Fruit fly (Drosophila melanogaster) whole organism, pupa: ENCODE results near the gene CG5731.

Experiments used
- CG10348 ChIP-seq: fragments of 200-800 bp; sonication (Bioruptor generic); IDR thresholded peaks from 2 replicates; pipeline ENCODE4 v1.3.6; 2022; ENCODE audit warnings: missing biosample characterization, missing genetic modification characterization
- CG12605 ChIP-seq: fragments of 200-800 bp; sonication (Bioruptor generic); IDR thresholded peaks from 2 replicates; pipeline ENCODE4 v1.3.6; 2022; ENCODE audit warnings: missing biosample characterization, missing genetic modification characterization
- CG13204 ChIP-seq: fragments of 200-800 bp; sonication (Bioruptor generic); optimal IDR thresholded peaks from 2 replicates; lab custom pipeline; 2018; ENCODE audit warnings: missing biosample characterization, mild to moderate bottlenecking, missing genetic modification characterization, moderate library complexity
- CG14655 ChIP-seq: fragments of 200-800 bp; sonication (Bioruptor generic); optimal IDR thresholded peaks from 3 replicates; lab custom pipeline; 2017; ENCODE audit warnings: mild to moderate bottlenecking, missing biosample characterization, missing genetic modification reagents, missing genetic modification characterization
- CG15710 ChIP-seq: fragments of 200-800 bp; sonication (Bioruptor generic); optimal IDR thresholded peaks from 2 replicates; lab custom pipeline; 2018; ENCODE audit warnings: missing biosample characterization, mild to moderate bottlenecking, missing genetic modification characterization, moderate library complexity
- CG17806 ChIP-seq: fragments of 200-800 bp; sonication (Bioruptor generic); optimal IDR thresholded peaks from 2 replicates; lab custom pipeline; 2018; ENCODE audit warnings: missing biosample characterization, mild to moderate bottlenecking, missing genetic modification characterization, moderate library complexity
- CG32121 ChIP-seq: fragments of 200-800 bp; sonication (Bioruptor generic); IDR thresholded peaks from 2 replicates; pipeline ENCODE4 v1.3.6; 2022; ENCODE audit warnings: missing biosample characterization, missing genetic modification characterization
- CG34367 ChIP-seq: fragments of 200-800 bp; sonication (Bioruptor generic); optimal IDR thresholded peaks from 2 replicates; lab custom pipeline; 2018; ENCODE audit warnings: missing biosample characterization, mild to moderate bottlenecking, missing genetic modification characterization
- CG4496 ChIP-seq: fragments of 200-800 bp; sonication (Bioruptor generic); IDR thresholded peaks from 3 replicates; pipeline ENCODE4 v1.3.6; 2022; ENCODE audit warnings: missing biosample characterization, missing genetic modification characterization
- CG8159 ChIP-seq: fragments of 200-800 bp; sonication (Bioruptor generic); optimal IDR thresholded peaks from 3 replicates; lab custom pipeline; 2018; ENCODE audit warnings: missing biosample characterization, mild to moderate bottlenecking, missing genetic modification characterization, moderate library complexity
- CG8301 ChIP-seq: fragments of 200-800 bp; sonication (Bioruptor generic); optimal IDR thresholded peaks from 2 replicates; lab custom pipeline; 2018; ENCODE audit warnings: missing biosample characterization, mild to moderate bottlenecking, missing genetic modification characterization
- CG9948 ChIP-seq: fragments of 200-800 bp; sonication (Bioruptor generic); optimal IDR thresholded peaks from 2 replicates; lab custom pipeline; 2018; ENCODE audit warnings: missing biosample characterization, mild to moderate bottlenecking, missing genetic modification characterization, moderate library complexity
- D1 ChIP-seq: fragments of 200-800 bp; sonication (Bioruptor generic); optimal IDR thresholded peaks from 2 replicates; lab custom pipeline; 2018; ENCODE audit warnings: missing biosample characterization, mild to moderate bottlenecking, missing genetic modification characterization, moderate library complexity
- EcR ChIP-seq: fragments of 200-800 bp; sonication (Bioruptor generic); optimal IDR thresholded peaks from 3 replicates; lab custom pipeline; 2019; ENCODE audit warnings: missing biosample characterization, missing genetic modification characterization, mild to moderate bottlenecking, moderate library complexity, missing genetic modification reagents
- Ets98B ChIP-seq: fragments of 200-800 bp; sonication (Bioruptor generic); IDR thresholded peaks from 2 replicates; pipeline ENCODE4 v1.3.6; 2022; ENCODE audit warnings: missing biosample characterization, missing genetic modification characterization
- Pif1A ChIP-seq: fragments of 200-800 bp; sonication (Bioruptor generic); optimal IDR thresholded peaks from 3 replicates; lab custom pipeline; 2016; ENCODE audit warnings: missing biosample characterization, missing genetic modification characterization
- Pif1B ChIP-seq: fragments of 200-800 bp; sonication (Bioruptor generic); optimal IDR thresholded peaks from 3 replicates; lab custom pipeline; 2016; ENCODE audit warnings: missing biosample characterization, missing genetic modification characterization
- Snoo ChIP-seq: fragments of 200-800 bp; sonication (Bioruptor generic); optimal IDR thresholded peaks from 3 replicates; lab custom pipeline; 2017; ENCODE audit warnings: missing biosample characterization, mild to moderate bottlenecking, missing genetic modification characterization, inconsistent platforms
- fd96Ca ChIP-seq: fragments of 200-800 bp; sonication (Bioruptor generic); IDR thresholded peaks from 3 replicates; pipeline ENCODE4 v1.3.6; 2022; ENCODE audit warnings: missing biosample characterization, missing genetic modification characterization
- gl ChIP-seq: fragments of 200-800 bp; sonication (Bioruptor generic); optimal IDR thresholded peaks from 2 replicates; lab custom pipeline; 2018; ENCODE audit warnings: missing biosample characterization, mild to moderate bottlenecking, missing genetic modification characterization
- rn ChIP-seq: fragments of 200-800 bp; sonication (Bioruptor generic); IDR thresholded peaks from 2 replicates; pipeline ENCODE4 v1.3.6; 2022; ENCODE audit warnings: missing biosample characterization, missing genetic modification characterization

The CG5731 gene

DNA sequence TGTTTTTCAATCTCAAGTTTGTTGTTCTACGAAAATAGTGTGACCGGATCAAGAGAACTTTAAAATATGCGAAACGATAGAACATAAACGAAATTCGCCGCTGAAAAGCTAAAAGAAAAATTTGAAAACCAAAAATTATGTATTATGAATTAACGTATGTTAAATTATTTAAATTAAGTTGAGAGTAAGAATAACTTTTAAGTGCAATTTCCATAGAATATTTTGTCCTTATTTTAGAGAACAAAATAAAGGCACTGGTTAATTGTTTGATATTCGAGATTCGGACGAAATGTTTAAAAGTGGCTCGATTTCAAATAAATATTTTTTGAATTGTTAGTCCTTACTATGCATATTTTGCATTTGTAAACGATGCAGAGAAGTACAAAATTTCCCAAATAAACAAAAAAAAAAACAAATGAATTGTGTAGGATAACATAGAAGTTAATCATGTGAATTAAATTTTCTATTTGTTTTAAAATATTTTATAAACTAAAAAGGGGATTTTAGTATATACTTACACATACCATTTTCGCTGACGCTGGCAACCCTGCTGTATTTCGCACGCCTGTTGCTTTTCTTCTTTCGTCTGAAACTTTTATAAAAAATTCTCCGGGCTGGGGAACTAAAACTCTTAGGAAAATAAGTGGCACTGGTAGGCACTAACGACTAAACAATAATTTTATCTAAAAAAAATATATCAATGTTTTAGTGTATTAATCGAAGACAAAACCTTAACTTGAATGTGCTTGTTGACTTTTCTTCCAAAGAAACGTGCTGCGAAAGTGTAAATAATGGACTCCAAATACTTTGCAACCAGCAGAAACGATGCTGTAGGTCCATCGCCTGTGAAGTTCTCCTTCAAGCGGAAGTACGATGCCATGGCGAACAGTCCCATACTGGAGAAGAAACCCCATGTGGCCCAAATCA is 1.4 kb upstream of the CG5731 start, which contains the start of the genes CG5727 and ath:
CG5727 (minus strand) TSS at position 51 of the 927 bp plus-strand sequence.
ath (plus strand) TSS at position 513 of the 927 bp plus-strand sequence.
- TF ChIP-seq CG17806 (tag; lab: Kevin White, UChicago) (peak; percentile 10), CG8301 (tag; lab: Kevin White, UChicago) (no peak)
- TF ChIP-seq, all 21 proteins: peak for 1

DNA sequence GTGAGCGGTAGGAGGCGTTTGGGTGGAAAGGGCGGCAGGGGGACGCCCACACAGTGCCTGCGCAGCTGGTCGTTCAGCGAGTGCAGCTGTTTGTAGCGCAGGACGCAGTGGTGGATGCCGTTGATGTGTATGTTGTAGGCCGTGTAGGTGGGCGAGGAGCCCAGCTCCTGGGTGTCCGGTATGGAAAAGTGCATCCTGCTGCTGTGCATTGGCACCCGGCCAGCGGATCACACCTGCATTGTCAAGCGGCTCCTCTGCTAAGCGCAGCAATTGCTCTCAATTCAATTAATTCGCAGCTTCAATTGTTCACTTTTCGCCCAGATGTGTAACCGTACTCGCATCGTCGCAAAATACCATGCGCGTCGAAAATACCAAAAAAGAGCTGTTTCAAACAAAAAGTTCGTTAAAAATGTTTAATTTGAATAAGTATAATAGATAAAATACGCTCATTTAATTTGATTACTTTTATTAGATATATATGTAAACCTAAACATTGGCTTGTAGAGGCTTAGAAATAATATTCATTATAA is 2.8 kb downstream of the CG5731 start, which contains the start of gene Snx17:
Snx17 (minus strand) TSS at position 329 of the 530 bp plus-strand sequence.
- TF ChIP-seq CG15710 (no peak), D1 (tag; lab: Kevin White, UChicago) (no peak), EcR (GFP tag; lab: Kevin White, UChicago) (no peak), CG32121 (GFP tag; lab: Robert Waterston, UW) (no peak)
- TF ChIP-seq, all 21 proteins: peak for 0

DNA sequence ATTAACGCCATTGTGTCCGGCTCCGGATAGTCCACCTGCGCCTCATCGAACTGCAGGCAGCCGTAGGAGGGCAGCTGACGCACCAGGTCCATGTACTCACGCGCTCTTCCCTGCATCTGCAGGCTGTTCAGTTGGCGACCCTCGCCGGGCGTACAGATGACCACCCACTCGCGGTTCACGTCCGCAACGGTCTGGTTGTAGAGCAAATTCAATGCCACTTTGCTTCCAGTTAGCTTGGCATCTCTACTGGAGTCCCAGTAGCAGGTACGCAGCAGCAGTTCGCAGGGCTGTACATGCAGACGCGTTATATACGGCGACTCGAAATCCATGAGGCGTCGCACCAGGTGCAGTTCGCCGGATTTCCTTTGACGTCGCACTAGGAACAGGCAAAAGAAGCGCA is 3.6 kb downstream of the CG5731 start:
- TF ChIP-seq CG32121 (GFP tag; lab: Robert Waterston, UW) (no peak), fd96Ca (GFP tag; lab: Robert Waterston, UW) (no peak), CG4496 (GFP tag; lab: Robert Waterston, UW) (no peak), EcR (GFP tag; lab: Kevin White, UChicago) (no peak)

DNA sequence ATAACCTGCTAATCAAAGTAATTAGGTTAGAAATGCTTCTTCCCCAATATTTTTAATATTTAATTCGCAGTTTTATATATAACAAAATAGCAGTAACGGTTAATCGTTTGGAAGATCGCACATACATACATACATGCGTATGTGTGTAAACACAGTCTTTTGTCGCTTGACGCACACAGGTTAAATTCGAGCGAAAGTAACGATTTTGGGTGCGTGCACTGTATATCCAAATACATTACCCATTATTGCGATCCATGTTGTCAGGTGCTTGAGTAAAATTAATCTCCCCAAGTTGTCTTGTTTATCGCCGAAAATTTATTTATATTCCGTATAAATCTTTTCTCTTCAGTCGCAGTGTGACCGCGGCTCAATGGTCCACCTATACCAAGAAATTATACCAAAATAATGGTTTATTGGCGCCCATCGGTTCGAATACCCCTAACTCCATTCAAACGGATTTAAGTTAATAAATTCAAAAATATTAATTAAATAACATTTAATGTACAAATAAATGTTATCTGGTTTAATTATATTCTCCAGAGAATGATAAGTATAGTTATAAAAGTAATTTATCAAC is 5.5 kb downstream of the CG5731 start, which contains the start of gene CG34159:
CG34159 (minus strand) TSS at position 385 of the 577 bp plus-strand sequence.
- no peak for TF ChIP-seq CG12605
- no peak for TF ChIP-seq CG14655 (GFP tag; lab: Kevin White, UChicago)
- TF ChIP-seq rn = no peak
- TF ChIP-seq CG4496 (GFP tag; lab: Robert Waterston, UW) = no peak
- no peak for TF ChIP-seq CG32121 (GFP tag; lab: Robert Waterston, UW)

DNA sequence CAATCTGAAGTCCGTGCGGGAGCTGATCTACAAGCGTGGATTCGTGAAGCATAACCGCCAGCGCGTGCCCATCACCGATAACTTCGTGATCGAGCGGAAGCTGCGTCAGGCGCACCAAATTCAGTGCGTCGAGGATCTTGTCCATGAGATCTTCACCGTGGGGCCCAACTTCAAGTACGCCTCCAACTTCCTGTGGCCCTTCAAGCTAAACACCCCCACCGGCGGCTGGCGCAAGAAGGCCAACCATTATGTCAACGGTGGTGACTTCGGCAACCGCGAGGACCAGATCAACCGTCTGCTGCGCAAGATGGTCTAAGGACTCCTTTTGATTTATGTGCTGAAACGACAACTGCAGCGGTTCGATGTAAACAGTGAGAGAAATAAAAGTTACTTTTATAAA is 7.8 kb downstream of the CG5731 start:
- TF ChIP-seq CG4496 (GFP tag; lab: Robert Waterston, UW) (0 out of 3 replicates have a peak, but pooled peaks have one; percentile 37), Pif1A (no peak), CG17806 (tag; lab: Kevin White, UChicago) (no peak)
- TF ChIP-seq, all 21 proteins: peak for 1

DNA sequence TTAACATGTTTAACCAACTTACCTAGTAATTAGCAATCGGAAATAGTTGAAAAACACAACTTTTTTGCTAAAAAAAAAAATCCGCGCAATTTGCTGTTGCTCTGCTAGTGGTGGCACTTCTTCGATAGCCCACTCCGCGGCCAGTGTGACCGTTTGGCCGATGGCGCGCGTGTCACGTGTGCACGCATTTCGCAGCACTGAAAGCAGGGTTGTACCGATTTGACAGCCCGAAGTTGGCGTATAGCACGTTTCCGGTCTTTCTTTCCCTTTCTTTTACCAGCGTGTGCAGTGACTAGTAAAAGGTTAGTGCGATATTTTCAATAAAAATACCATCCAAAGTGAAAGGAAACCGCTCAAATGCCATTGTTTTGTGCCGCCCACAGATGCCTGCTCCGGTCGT is 8.7 kb downstream of the CG5731 start, which contains the start of the genes Ripalpha and RpL7:
Ripalpha (minus strand) TSS at position 128 of the 400 bp plus-strand sequence.
RpL7 (plus strand) TSS at position 158 of the 400 bp plus-strand sequence.
- TF ChIP-seq rn (peak; percentile 85), CG9948 (tag; lab: Kevin White, UChicago) (peak; percentile 43), Pif1A (peak; percentile 89), CG10348 (GFP tag; lab: Robert Waterston, UW) (no peak), CG14655 (GFP tag; lab: Kevin White, UChicago) (no peak), gl (tag; lab: Kevin White, UChicago) (peak; percentile 81), CG8301 (tag; lab: Kevin White, UChicago) (peak; percentile 61), Ets98B (GFP tag; lab: Robert Waterston, UW) (peak; percentile 91), CG34367 (tag; lab: Kevin White, UChicago) (peak; percentile 89), CG8159 (tag; lab: Kevin White, UChicago) (peak; percentile 68), Pif1B (peak; percentile 76), CG4496 (GFP tag; lab: Robert Waterston, UW) (peak; percentile 97), CG13204 (GFP tag; lab: Kevin White, UChicago) (no peak), Snoo (tag; lab: Kevin White, UChicago) (peak; percentile 95), CG32121 (GFP tag; lab: Robert Waterston, UW) (peak; percentile 77), CG12605 (peak; percentile 88), CG15710 (peak; percentile 80), fd96Ca (GFP tag; lab: Robert Waterston, UW) (no peak), D1 (tag; lab: Kevin White, UChicago) (no peak), EcR (GFP tag; lab: Kevin White, UChicago) (no peak), CG17806 (tag; lab: Kevin White, UChicago) (peak; percentile 57)
